Worm (Caenorhabditis elegans) whole organism, L1 larva: Measurements from ENCODE around the gene C14E2.3.

Source experiments
- rnt-1 ChIP-seq: sonication (generic microtip); optimal IDR thresholded peaks from 2 replicates; lab custom pipeline; 2016; ENCODE audit warnings: mild to moderate bottlenecking, missing genetic modification characterization, moderate library complexity, missing compliant biosample characterization
- snpc-4 ChIP-seq: fragments of 150-350 bp; optimal IDR thresholded peaks from 2 replicates; lab custom pipeline; 2014; ENCODE audit warnings: missing biosample characterization, missing genetic modification characterization
- ztf-11 ChIP-seq, 2 experiments: sonication (generic microtip); optimal IDR thresholded peaks; 2 replicates each; lab custom pipeline; 2016 to 2017; ENCODE audit warnings: missing genetic modification characterization in 2 of 2, missing biosample characterization in 1 of 2, missing compliant biosample characterization in 1 of 2

DNA sequence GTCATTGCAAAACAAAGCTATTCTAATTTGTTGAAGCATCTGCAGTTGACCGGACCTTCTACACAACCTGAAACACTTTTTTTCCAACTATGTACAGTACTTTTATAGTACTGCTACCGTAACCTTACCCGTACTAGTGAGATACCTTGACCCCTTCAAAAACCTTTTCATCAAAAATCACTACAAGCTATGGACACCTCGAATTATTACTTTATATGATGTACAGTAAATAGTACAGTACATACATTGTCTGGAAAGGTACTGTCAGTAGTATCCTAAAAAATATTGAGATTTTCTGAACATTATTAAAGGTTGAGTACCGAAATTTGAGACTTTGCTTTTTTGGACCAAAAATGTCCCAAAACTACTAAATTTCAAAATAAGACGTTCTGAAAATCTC lies 25.6 kb downstream of the C14E2.3 start:
- TF ChIP-seq snpc-4 (tag; lab: Kevin White, UChicago) (no peak), rnt-1 (tag; lab: Kevin White, UChicago) (no peak), ztf-11 (tag; optimal IDR thresholded peaks at IDR 0.05; lab: Kevin White, UChicago) (no peak)
